Fruit fly (Drosophila melanogaster): ENCODE data around the gene Cph.

DNA sequence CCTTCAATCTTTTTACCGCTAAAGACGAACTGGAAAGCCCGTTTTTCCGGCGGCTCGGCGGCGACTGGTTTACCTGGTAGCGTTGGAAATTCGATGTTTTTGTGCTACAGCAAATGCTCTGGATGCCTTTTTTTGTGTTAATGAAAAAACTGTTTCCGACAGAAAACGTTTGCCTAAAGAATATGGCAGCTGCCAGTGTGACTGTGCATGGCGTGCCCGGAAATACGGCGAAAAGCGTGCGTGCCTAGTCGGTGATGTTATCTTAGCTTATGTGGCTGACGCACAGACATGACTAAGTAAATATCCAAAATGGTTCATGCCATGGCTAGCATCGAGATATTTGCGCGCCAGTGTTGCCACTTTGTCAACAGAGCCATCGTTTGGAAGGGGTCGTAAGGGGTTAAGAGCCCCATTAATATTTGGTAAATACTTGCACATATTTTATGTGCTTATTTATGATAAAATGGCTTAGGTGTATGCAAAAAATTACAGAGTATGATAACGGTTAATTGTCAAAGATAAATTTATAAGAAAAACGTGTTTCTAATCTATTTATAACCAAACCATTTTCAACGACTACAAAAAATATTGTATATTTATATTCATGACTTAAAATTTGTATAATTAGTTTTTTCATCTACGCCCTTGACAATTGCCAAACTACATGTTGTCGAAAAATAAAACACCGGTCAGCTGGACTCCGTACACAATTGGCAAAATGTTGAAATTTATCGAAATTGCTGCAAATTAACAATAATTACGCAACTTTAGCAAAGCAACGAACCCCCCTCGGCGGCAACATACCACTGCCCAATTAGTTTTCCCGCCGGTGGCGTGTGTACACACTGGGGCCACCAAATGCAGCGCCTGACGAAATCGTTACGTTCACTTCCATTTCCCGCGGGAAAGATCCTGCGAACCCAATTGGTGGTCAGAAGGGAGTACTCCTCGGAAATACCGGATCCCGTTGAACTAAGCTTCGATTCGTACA lies 148.8 kb downstream of the Cph start, which contains the start of gene CG2059:
- TF ChIP-seq usp (GFP tag; optimal IDR thresholded peaks at IDR 0.05) (no peak), Hr78 (GFP tag; optimal IDR thresholded peaks at IDR 0.05) (no peak), lola (GFP tag; optimal IDR thresholded peaks at IDR 0.05) (no peak), pan (optimal IDR thresholded peaks at IDR 0.05) (no peak), woc (GFP tag; optimal IDR thresholded peaks at IDR 0.05) (peak; percentile 83), CrebA (GFP tag; optimal IDR thresholded peaks at IDR 0.05; ENCODE audit: borderline replicate concordance) (no peak), Hr83 (GFP tag; optimal IDR thresholded peaks at IDR 0.05; ENCODE audit: poor library complexity, severe bottlenecking) (peak; percentile 66), Abd-B (GFP tag; optimal IDR thresholded peaks at IDR 0.05) (no peak), OdsH (GFP tag; optimal IDR thresholded peaks at IDR 0.05) (no peak), sage (GFP tag; optimal IDR thresholded peaks at IDR 0.05) (no peak)
